Fruit fly (Drosophila melanogaster) whole organism, pupa: ENCODE measurements around the gene Mettl14.

Source experiments
- CG10348 ChIP-seq: fragments of 200-800 bp; sonication (Bioruptor generic); IDR thresholded peaks from 2 replicates; pipeline ENCODE4 v1.3.6; 2022; ENCODE audit warnings: missing biosample characterization, missing genetic modification characterization
- CG13204 ChIP-seq: fragments of 200-800 bp; sonication (Bioruptor generic); optimal IDR thresholded peaks from 2 replicates; lab custom pipeline; 2018; ENCODE audit warnings: missing biosample characterization, mild to moderate bottlenecking, missing genetic modification characterization, moderate library complexity
- CG17806 ChIP-seq: fragments of 200-800 bp; sonication (Bioruptor generic); optimal IDR thresholded peaks from 2 replicates; lab custom pipeline; 2018; ENCODE audit warnings: missing biosample characterization, mild to moderate bottlenecking, missing genetic modification characterization, moderate library complexity
- CG34367 ChIP-seq: fragments of 200-800 bp; sonication (Bioruptor generic); optimal IDR thresholded peaks from 2 replicates; lab custom pipeline; 2018; ENCODE audit warnings: missing biosample characterization, mild to moderate bottlenecking, missing genetic modification characterization
- CG4496 ChIP-seq: fragments of 200-800 bp; sonication (Bioruptor generic); IDR thresholded peaks from 3 replicates; pipeline ENCODE4 v1.3.6; 2022; ENCODE audit warnings: missing biosample characterization, missing genetic modification characterization
- CG9948 ChIP-seq: fragments of 200-800 bp; sonication (Bioruptor generic); optimal IDR thresholded peaks from 2 replicates; lab custom pipeline; 2018; ENCODE audit warnings: missing biosample characterization, mild to moderate bottlenecking, missing genetic modification characterization, moderate library complexity
- D1 ChIP-seq: fragments of 200-800 bp; sonication (Bioruptor generic); optimal IDR thresholded peaks from 2 replicates; lab custom pipeline; 2018; ENCODE audit warnings: missing biosample characterization, mild to moderate bottlenecking, missing genetic modification characterization, moderate library complexity
- EcR ChIP-seq: fragments of 200-800 bp; sonication (Bioruptor generic); optimal IDR thresholded peaks from 3 replicates; lab custom pipeline; 2019; ENCODE audit warnings: missing biosample characterization, missing genetic modification characterization, mild to moderate bottlenecking, moderate library complexity, missing genetic modification reagents
- Ets98B ChIP-seq: fragments of 200-800 bp; sonication (Bioruptor generic); IDR thresholded peaks from 2 replicates; pipeline ENCODE4 v1.3.6; 2022; ENCODE audit warnings: missing biosample characterization, missing genetic modification characterization
- Pif1B ChIP-seq: fragments of 200-800 bp; sonication (Bioruptor generic); optimal IDR thresholded peaks from 3 replicates; lab custom pipeline; 2016; ENCODE audit warnings: missing biosample characterization, missing genetic modification characterization
- Snoo ChIP-seq: fragments of 200-800 bp; sonication (Bioruptor generic); optimal IDR thresholded peaks from 3 replicates; lab custom pipeline; 2017; ENCODE audit warnings: missing biosample characterization, mild to moderate bottlenecking, missing genetic modification characterization, inconsistent platforms
- gl ChIP-seq: fragments of 200-800 bp; sonication (Bioruptor generic); optimal IDR thresholded peaks from 2 replicates; lab custom pipeline; 2018; ENCODE audit warnings: missing biosample characterization, mild to moderate bottlenecking, missing genetic modification characterization
- rn ChIP-seq: fragments of 200-800 bp; sonication (Bioruptor generic); IDR thresholded peaks from 2 replicates; pipeline ENCODE4 v1.3.6; 2022; ENCODE audit warnings: missing biosample characterization, missing genetic modification characterization

dm6 chr2L:8277561-8278201 lies 30.5 kb upstream of the Mettl14 start:
- peak; percentile 99 for TF ChIP-seq rn (GFP tag; lab: Robert Waterston, UW)
- TF ChIP-seq CG9948 (tag; lab: Kevin White, UChicago): peak; percentile 98
- TF ChIP-seq Pif1B (GFP tag; lab: Kevin White, UChicago): peak; percentile 100
- peak; percentile 99 for TF ChIP-seq CG17806 (tag; lab: Kevin White, UChicago)
- TF ChIP-seq CG10348 (GFP tag; lab: Robert Waterston, UW): peak; percentile 93
- TF ChIP-seq CG13204 (GFP tag; lab: Kevin White, UChicago): peak; percentile 92
- peak; percentile 99 for TF ChIP-seq Snoo (tag; lab: Kevin White, UChicago)
- peak; percentile 93 for TF ChIP-seq gl (tag; lab: Kevin White, UChicago)
- peak; percentile 98 for TF ChIP-seq D1
- peak; percentile 97 for TF ChIP-seq CG34367 (tag; lab: Kevin White, UChicago)
- peak; percentile 81 for TF ChIP-seq EcR (GFP tag; lab: Kevin White, UChicago)
- peak; percentile 99 for TF ChIP-seq CG4496 (GFP tag; lab: Robert Waterston, UW)
- TF ChIP-seq Ets98B (GFP tag; lab: Robert Waterston, UW): peak; percentile 99
